Fruit fly (Drosophila melanogaster): ENCODE measurements around the gene ey.
A peak's percentile ranks its signal among the peaks of the same experiment; 100 is the strongest.

The ey gene

dm6 chr4:659884-660846, 37.3 kb upstream of the ey start, which contains the start of gene gw (continued):
- TF ChIP-seq Fer2 (tag; optimal IDR thresholded peaks at IDR 0.05): peak; percentile 62
- TF ChIP-seq al (GFP tag; IDR thresholded peaks at IDR 0.05): no peak
- peak; percentile 24 for TF ChIP-seq kah (GFP tag; optimal IDR thresholded peaks at IDR 0.05)

- TF ChIP-seq CG2199 (GFP tag; IDR thresholded peaks at IDR 0.05) (peak; percentile 10; the same call in 1 of the 3 replicates), Pdp1 (GFP tag; optimal IDR thresholded peaks at IDR 0.05) (peak in 1 of 2 experiments; percentile 31), CG8478 (optimal IDR thresholded peaks at IDR 0.05) (no peak), sim (GFP tag; IDR thresholded peaks at IDR 0.05) (no peak), sens (GFP tag) (peak; percentile 71), gcm (GFP tag; optimal IDR thresholded peaks at IDR 0.05) (peak; percentile 68), CG14965 (GFP tag; optimal IDR thresholded peaks at IDR 0.05; ENCODE audit: borderline replicate concordance) (no peak), MESR4 (GFP tag; optimal IDR thresholded peaks at IDR 0.05) (peak; percentile 5), ttk (GFP tag; IDR thresholded peaks at IDR 0.05) (no peak), CG12769 (tag; optimal IDR thresholded peaks at IDR 0.05) (peak; percentile 26)
Observed at dm6 chr4:662101-662500, 35.4 kb upstream of the ey start.

- TF ChIP-seq CG11085 (GFP tag; IDR thresholded peaks at IDR 0.05): no peak
- no peak for TF ChIP-seq lov (optimal IDR thresholded peaks at IDR 0.05)
- TF ChIP-seq lov (GFP tag; IDR thresholded peaks at IDR 0.05): no peak
- no peak for TF ChIP-seq Dad (GFP tag; optimal IDR thresholded peaks at IDR 0.05)
- TF ChIP-seq vfl (GFP tag; optimal IDR thresholded peaks at IDR 0.05): no peak
- TF ChIP-seq Dip2 (GFP tag; IDR thresholded peaks at IDR 0.05): no peak
- TF ChIP-seq E2f1 (GFP tag; IDR thresholded peaks at IDR 0.05): no peak
- no peak for TF ChIP-seq mld (GFP tag; IDR thresholded peaks at IDR 0.05; ENCODE audit: partially characterized antibody)
- TF ChIP-seq CG15269 (tag; optimal IDR thresholded peaks at IDR 0.05): no peak
- no peak for TF ChIP-seq CG8765 (GFP tag; IDR thresholded peaks at IDR 0.05)
- TF ChIP-seq CG8924 (tag; optimal IDR thresholded peaks at IDR 0.05): peak; percentile 51
- TF ChIP-seq HmgD (GFP tag; optimal IDR thresholded peaks at IDR 0.05): no peak
- no peak for TF ChIP-seq ttk (GFP tag; IDR thresholded peaks at IDR 0.05)
- no peak for TF ChIP-seq sisA (GFP tag; IDR thresholded peaks at IDR 0.05)
- TF ChIP-seq CG6654 (GFP tag; optimal IDR thresholded peaks at IDR 0.05): no peak
- TF ChIP-seq ERR (GFP tag; optimal IDR thresholded peaks at IDR 0.05): no peak
- TF ChIP-seq hbn (GFP tag; IDR thresholded peaks at IDR 0.05; ENCODE audit: partially characterized antibody): no peak
- no peak for TF ChIP-seq cad (GFP tag; optimal IDR thresholded peaks at IDR 0.05)
- no peak for TF ChIP-seq Xrp1 (GFP tag; IDR thresholded peaks at IDR 0.05)
- no peak for TF ChIP-seq dati (GFP tag; IDR thresholded peaks at IDR 0.05)
- TF ChIP-seq CG3407 (GFP tag; optimal IDR thresholded peaks at IDR 0.05): no peak
- TF ChIP-seq insv (GFP tag; optimal IDR thresholded peaks at IDR 0.05): no peak
- TF ChIP-seq Chrac-16 (GFP tag; optimal IDR thresholded peaks at IDR 0.05): peak; percentile 7
- no peak for TF ChIP-seq ftz-f1 (GFP tag; optimal IDR thresholded peaks at IDR 0.05)
- TF ChIP-seq chif (GFP tag; optimal IDR thresholded peaks at IDR 0.05): no peak
- 0 out of 3 replicates have a peak, but pooled peaks have one; percentile 38 for TF ChIP-seq CG16813 (GFP tag; IDR thresholded peaks at IDR 0.05; ENCODE audit: partially characterized antibody)
- no peak for TF ChIP-seq gro (GFP tag; optimal IDR thresholded peaks at IDR 0.05)
- TF ChIP-seq hth (optimal IDR thresholded peaks at IDR 0.05): no peak
- no peak for TF ChIP-seq mirr (GFP tag; optimal IDR thresholded peaks at IDR 0.05)
- TF ChIP-seq ash1 (GFP tag; optimal IDR thresholded peaks at IDR 0.05): no peak
- no peak for TF ChIP-seq Taf1 (GFP tag; IDR thresholded peaks at IDR 0.05)
- peak; percentile 47 for TF ChIP-seq gfzf (GFP tag; optimal IDR thresholded peaks at IDR 0.05)
- no peak for TF ChIP-seq Bteb2 (GFP tag; optimal IDR thresholded peaks at IDR 0.05)
- TF ChIP-seq CG7839 (tag; optimal IDR thresholded peaks at IDR 0.05): no peak
- TF ChIP-seq CG11695 (GFP tag; IDR thresholded peaks at IDR 0.05): no peak
Observed at dm6 chr4:663055-663670, 34.3 kb upstream of the ey start, which contains the start of the genes CG46466 and Slip1. CG46466 (minus strand) TSS chr4:663124. Slip1 (plus strand) TSS chr4:663621.
